Fruit fly (Drosophila melanogaster) whole organism, embryonic: ENCODE data around the gene CG10510.

ENCODE experiments used
- Aef1 ChIP-seq: fragments of 200-800 bp; sonication (Bioruptor generic); IDR thresholded peaks from 3 replicates; pipeline ENCODE4 v1.3.6; 2022; ENCODE audit warnings: missing biosample characterization, missing genetic modification characterization
- Antp ChIP-seq: fragments of 200-800 bp; sonication (Bioruptor generic); optimal IDR thresholded peaks from 3 replicates; lab custom pipeline; 2016; ENCODE audit warnings: missing biosample characterization, missing genetic modification characterization
- BEAF-32 ChIP-seq: fragments of 200-800 bp; sonication (Bioruptor generic); optimal IDR thresholded peaks from 3 replicates; lab custom pipeline; 2017; ENCODE audit warnings: missing biosample characterization, missing genetic modification characterization, mild to moderate bottlenecking, moderate library complexity, missing genetic modification reagents
- CG12236 ChIP-seq: fragments of 200-800 bp; sonication (Bioruptor generic); optimal IDR thresholded peaks from 2 replicates; lab custom pipeline; 2016; ENCODE audit warnings: missing biosample characterization, missing genetic modification characterization
- CG13424 ChIP-seq: fragments of 200-800 bp; sonication (Bioruptor generic); optimal IDR thresholded peaks from 2 replicates; lab custom pipeline; 2019; ENCODE audit warnings: missing biosample characterization, mild to moderate bottlenecking, missing genetic modification characterization, moderate library complexity
- CG13894 ChIP-seq: fragments of 200-800 bp; sonication (Bioruptor generic); optimal IDR thresholded peaks from 3 replicates; lab custom pipeline; 2018; ENCODE audit warnings: missing biosample characterization, mild to moderate bottlenecking, missing genetic modification characterization, moderate library complexity
- CG14014 ChIP-seq: fragments of 200-800 bp; sonication (Bioruptor generic); IDR thresholded peaks from 2 replicates; pipeline ENCODE4 v1.3.6; 2022; ENCODE audit warnings: missing biosample characterization, missing genetic modification characterization
- CG14965 ChIP-seq: fragments of 200-800 bp; sonication (Bioruptor generic); optimal IDR thresholded peaks from 2 replicates; lab custom pipeline; 2016; ENCODE audit warnings: missing biosample characterization, missing genetic modification characterization, borderline replicate concordance
- CG1647 ChIP-seq: fragments of 200-800 bp; sonication (Bioruptor generic); optimal IDR thresholded peaks from 3 replicates; lab custom pipeline; 2016; ENCODE audit warnings: missing biosample characterization, missing genetic modification characterization
- CG17186 ChIP-seq: fragments of 200-800 bp; sonication (Bioruptor generic); optimal IDR thresholded peaks from 3 replicates; lab custom pipeline; 2017; ENCODE audit warnings: missing biosample characterization, missing genetic modification reagents, missing genetic modification characterization
- CG18262 ChIP-seq: fragments of 200-800 bp; optimal IDR thresholded peaks from 3 replicates; lab custom pipeline; 2019; ENCODE audit warnings: missing biosample characterization, mild to moderate bottlenecking, missing genetic modification characterization, moderate library complexity
- CG18619 ChIP-seq: fragments of 200-800 bp; sonication (Bioruptor generic); optimal IDR thresholded peaks from 3 replicates; lab custom pipeline; 2017; ENCODE audit warnings: missing biosample characterization, mild to moderate bottlenecking, missing genetic modification characterization
- CG18764 ChIP-seq: fragments of 200-800 bp; sonication (Bioruptor generic); optimal IDR thresholded peaks from 3 replicates; lab custom pipeline; 2016; ENCODE audit warnings: missing biosample characterization, missing genetic modification characterization
- CG2875 ChIP-seq: fragments of 200-800 bp; sonication (Bioruptor generic); optimal IDR thresholded peaks from 2 replicates; lab custom pipeline; 2017; ENCODE audit warnings: missing biosample characterization, mild to moderate bottlenecking, missing genetic modification characterization, missing genetic modification reagents
- CG34224 ChIP-seq: fragments of 200-800 bp; sonication (Bioruptor generic); IDR thresholded peaks from 3 replicates; pipeline ENCODE4 v1.3.6; 2022; ENCODE audit warnings: missing biosample characterization, missing genetic modification characterization; ENCODE audit not compliant: partially characterized antibody
- CG6254 ChIP-seq: fragments of 200-800 bp; sonication (Bioruptor generic); optimal IDR thresholded peaks from 3 replicates; lab custom pipeline; 2017; ENCODE audit warnings: mild to moderate bottlenecking, missing biosample characterization, missing genetic modification reagents, missing genetic modification characterization
- CG7928 ChIP-seq: fragments of 200-800 bp; sonication (Bioruptor generic); optimal IDR thresholded peaks from 2 replicates; lab custom pipeline; 2017; ENCODE audit warnings: missing biosample characterization, mild to moderate bottlenecking, missing genetic modification characterization
- CG8290 ChIP-seq, 3 experiments: fragments of 200-800 bp; sonication (Bioruptor generic); optimal IDR thresholded peaks; 2 replicates each; lab custom pipeline; 2016 to 2019; ENCODE audit warnings: missing biosample characterization in 3 of 3, missing genetic modification characterization in 3 of 3, mild to moderate bottlenecking in 2 of 3, moderate library complexity in 1 of 3
- CG9437 ChIP-seq: fragments of 200-800 bp; sonication (Bioruptor generic); optimal IDR thresholded peaks from 2 replicates; lab custom pipeline; 2018; ENCODE audit warnings: missing biosample characterization, mild to moderate bottlenecking, missing genetic modification characterization
- CG9932 ChIP-seq: fragments of 200-800 bp; sonication (Bioruptor generic); IDR thresholded peaks from 2 replicates; pipeline ENCODE4 v1.3.6; 2022; ENCODE audit warnings: missing biosample characterization, missing genetic modification characterization
- CrebB ChIP-seq: fragments of 200-800 bp; sonication (Bioruptor generic); optimal IDR thresholded peaks from 3 replicates; lab custom pipeline; 2018; ENCODE audit warnings: missing biosample characterization, mild to moderate bottlenecking, missing genetic modification characterization
- Elba2 ChIP-seq: fragments of 200-800 bp; sonication (Bioruptor generic); optimal IDR thresholded peaks from 3 replicates; lab custom pipeline; 2016; ENCODE audit warnings: missing biosample characterization, missing genetic modification characterization
- MESR4 ChIP-seq: fragments of 200-800 bp; sonication (Bioruptor generic); optimal IDR thresholded peaks from 2 replicates; lab custom pipeline; 2018; ENCODE audit warnings: missing biosample characterization, mild to moderate bottlenecking, missing genetic modification characterization, moderate library complexity
- Meics ChIP-seq: fragments of 200-800 bp; sonication (Bioruptor generic); optimal IDR thresholded peaks from 2 replicates; lab custom pipeline; 2017; ENCODE audit warnings: missing biosample characterization, mild to moderate bottlenecking, missing genetic modification characterization
- Nf-YC ChIP-seq: fragments of 200-800 bp; optimal IDR thresholded peaks from 3 replicates; lab custom pipeline; 2019; ENCODE audit warnings: missing biosample characterization, mild to moderate bottlenecking, missing genetic modification characterization, moderate library complexity
- Pdp1 ChIP-seq, 2 experiments: fragments of 200-800 bp; sonication (Bioruptor generic); optimal IDR thresholded peaks; 3 replicates each; lab custom pipeline; 2016; ENCODE audit warnings: missing biosample characterization in 2 of 2, missing genetic modification characterization in 2 of 2, mild to moderate bottlenecking in 1 of 2, moderate library complexity in 1 of 2
- Ravus ChIP-seq: fragments of 200-800 bp; sonication (Bioruptor generic); IDR thresholded peaks from 2 replicates; pipeline ENCODE4 v1.3.6; 2022; ENCODE audit warnings: missing biosample characterization, missing genetic modification characterization
- Rfx ChIP-seq: fragments of 200-800 bp; sonication (Bioruptor generic); IDR thresholded peaks from 2 replicates; pipeline ENCODE4 v1.3.6; 2022; ENCODE audit warnings: missing biosample characterization, missing genetic modification characterization
- Sry-δ ChIP-seq: fragments of 200-800 bp; sonication (Bioruptor generic); optimal IDR thresholded peaks from 2 replicates; lab custom pipeline; 2016; ENCODE audit warnings: missing biosample characterization, missing genetic modification characterization
- TFAM ChIP-seq: fragments of 200-800 bp; sonication (Bioruptor generic); optimal IDR thresholded peaks from 2 replicates; lab custom pipeline; 2017; ENCODE audit warnings: missing biosample characterization, missing genetic modification characterization, inconsistent platforms
- Xrp1 ChIP-seq: fragments of 200-800 bp; sonication (Bioruptor generic); IDR thresholded peaks from 2 replicates; pipeline ENCODE4 v1.3.6; 2022; ENCODE audit warnings: missing biosample characterization, missing genetic modification characterization
- al ChIP-seq: fragments of 200-800 bp; sonication (Bioruptor generic); IDR thresholded peaks from 2 replicates; pipeline ENCODE4 v1.3.6; 2022; ENCODE audit warnings: missing biosample characterization, missing genetic modification characterization
- aop ChIP-seq: fragments of 200-800 bp; sonication (Bioruptor generic); IDR thresholded peaks from 2 replicates; pipeline ENCODE4 v1.3.6; 2022; ENCODE audit warnings: missing biosample characterization, missing genetic modification characterization
- bsh ChIP-seq, 2 experiments: fragments of 200-800 bp; sonication (Bioruptor generic); optimal IDR thresholded peaks; 2 replicates each; lab custom pipeline; 2017 to 2018; ENCODE audit warnings: mild to moderate bottlenecking in 2 of 2, missing biosample characterization in 2 of 2, missing genetic modification characterization in 2 of 2, moderate library complexity in 1 of 2
- cas ChIP-seq: fragments of 200-800 bp; sonication (Bioruptor generic); IDR thresholded peaks from 2 replicates; pipeline ENCODE4 v1.3.6; 2022; ENCODE audit warnings: missing biosample characterization, missing genetic modification characterization
- cwo ChIP-seq: fragments of 200-800 bp; sonication (Bioruptor generic); optimal IDR thresholded peaks from 3 replicates; lab custom pipeline; 2017; ENCODE audit warnings: missing biosample characterization, missing genetic modification characterization, mild to moderate bottlenecking, moderate library complexity, missing genetic modification reagents
- en ChIP-seq: fragments of 200-800 bp; sonication (Bioruptor generic); optimal IDR thresholded peaks from 2 replicates; lab custom pipeline; 2016; ENCODE audit warnings: missing biosample characterization, missing genetic modification characterization
- gcm ChIP-seq: fragments of 200-800 bp; sonication (Bioruptor generic); optimal IDR thresholded peaks from 2 replicates; lab custom pipeline; 2019; ENCODE audit warnings: missing biosample characterization, mild to moderate bottlenecking, missing genetic modification characterization, moderate library complexity
- grau ChIP-seq: fragments of 200-800 bp; optimal IDR thresholded peaks from 3 replicates; lab custom pipeline; 2019; ENCODE audit warnings: missing biosample characterization, mild to moderate bottlenecking, missing genetic modification characterization, moderate library complexity
- h ChIP-seq: fragments of >200 bp; optimal IDR thresholded peaks from 2 replicates; lab custom pipeline; 2017
- hth ChIP-seq: fragments of >200 bp; optimal IDR thresholded peaks from 2 replicates; lab custom pipeline; 2017; ENCODE audit warnings: inconsistent platforms
- insv ChIP-seq, 2 experiments: fragments of 200-800 bp; sonication (Bioruptor generic); optimal IDR thresholded peaks; 3 replicates each; lab custom pipeline; 2016 to 2018; ENCODE audit warnings: missing biosample characterization in 2 of 2, missing genetic modification characterization in 2 of 2
- sens ChIP-seq: fragments of 200-800 bp; sonication (Bioruptor generic); peaks from one replicate; lab custom pipeline; 2016; ENCODE audit warnings: missing biosample characterization, missing genetic modification characterization
- sna ChIP-seq: fragments of 200-800 bp; sonication (Bioruptor generic); IDR thresholded peaks from 2 replicates; pipeline ENCODE4 v1.3.6; 2022; ENCODE audit warnings: missing biosample characterization, missing genetic modification characterization; ENCODE audit not compliant: partially characterized antibody
- sug ChIP-seq: fragments of 200-800 bp; optimal IDR thresholded peaks from 2 replicates; lab custom pipeline; 2019; ENCODE audit warnings: missing biosample characterization, mild to moderate bottlenecking, missing genetic modification characterization, moderate library complexity
- trem ChIP-seq: fragments of 200-800 bp; optimal IDR thresholded peaks from 3 replicates; lab custom pipeline; 2019; ENCODE audit warnings: missing biosample characterization, mild to moderate bottlenecking, missing genetic modification characterization, moderate library complexity
- twi ChIP-seq: fragments of 200-800 bp; optimal IDR thresholded peaks from 2 replicates; lab custom pipeline; 2019; ENCODE audit warnings: missing biosample characterization, mild to moderate bottlenecking, missing genetic modification characterization, moderate library complexity
- unpg ChIP-seq: fragments of 200-800 bp; sonication (Bioruptor generic); optimal IDR thresholded peaks from 3 replicates; lab custom pipeline; 2018; ENCODE audit warnings: missing biosample characterization, mild to moderate bottlenecking, missing genetic modification characterization, moderate library complexity
- vnd ChIP-seq: fragments of 200-800 bp; sonication (Bioruptor generic); IDR thresholded peaks from 3 replicates; pipeline ENCODE4 v1.3.6; 2022; ENCODE audit warnings: missing biosample characterization, missing genetic modification characterization; ENCODE audit not compliant: partially characterized antibody
- wdn ChIP-seq: fragments of 200-800 bp; sonication (Bioruptor generic); IDR thresholded peaks from 2 replicates; pipeline ENCODE4 v1.3.6; 2022; ENCODE audit warnings: missing biosample characterization, missing genetic modification characterization

The CG10510 gene

dm6 chr3L:21202029-21202776, 7.7 kb downstream of the CG10510 start (continued):
- TF ChIP-seq sna (GFP tag; lab: Robert Waterston, UW) (no peak), sens (GFP tag; lab: Kevin White, UChicago) (no peak), insv (GFP tag; optimal IDR thresholded peaks at IDR 0.05; lab: Kevin White, UChicago) (peak; percentile 78 to 96), vnd (GFP tag; lab: Robert Waterston, UW) (no peak), Nf-YC (tag; lab: Kevin White, UChicago) (no peak), CG1647 (no peak), hth (lab: Kevin White, UChicago) (no peak), CG12236 (GFP tag; lab: Kevin White, UChicago) (no peak), CG18619 (GFP tag; lab: Kevin White, UChicago) (no peak), CG34224 (GFP tag; lab: Robert Waterston, UW) (no peak), CG14014 (GFP tag; lab: Robert Waterston, UW) (no peak), en (no peak), Elba2 (no peak), CG9932 (no peak), Antp (GFP tag; lab: Kevin White, UChicago) (no peak), trem (no peak), Meics (no peak), CG18764 (GFP tag; lab: Kevin White, UChicago) (no peak), Rfx (no peak), CG7928 (GFP tag; lab: Kevin White, UChicago) (no peak), sug (peak; percentile 6), BEAF-32 (GFP tag; lab: Kevin White, UChicago) (peak; percentile 1), Ravus (GFP tag; lab: Robert Waterston, UW) (no peak), twi (tag; lab: Kevin White, UChicago) (no peak), Xrp1 (GFP tag; lab: Robert Waterston, UW) (no peak), CrebB (tag; lab: Kevin White, UChicago) (no peak), CG14965 (GFP tag; lab: Kevin White, UChicago) (no peak), al (no peak), h (lab: Kevin White, UChicago) (no peak), CG13424 (tag; lab: Kevin White, UChicago) (no peak), unpg (GFP tag; lab: Kevin White, UChicago) (no peak), cwo (no peak), CG9437 (GFP tag; lab: Kevin White, UChicago) (no peak), CG17186 (GFP tag; lab: Kevin White, UChicago) (no peak), CG8290 (GFP tag; optimal IDR thresholded peaks at IDR 0.05; lab: Kevin White, UChicago) (no peak), CG8290 (tag; optimal IDR thresholded peaks at IDR 0.05; lab: Kevin White, UChicago) (peak in 1 of 2 experiments; percentile 18), MESR4 (GFP tag; lab: Kevin White, UChicago) (no peak), cas (no peak), grau (tag; lab: Kevin White, UChicago) (no peak), TFAM (GFP tag; lab: Kevin White, UChicago) (no peak), wdn (GFP tag; lab: Robert Waterston, UW) (no peak), CG6254 (GFP tag; lab: Kevin White, UChicago) (peak; percentile 59), gcm (GFP tag; lab: Kevin White, UChicago) (no peak), Sry-δ (no peak), bsh (GFP tag; optimal IDR thresholded peaks at IDR 0.05; lab: Kevin White, UChicago) (no peak), Aef1 (GFP tag; lab: Robert Waterston, UW) (no peak), CG13894 (peak; percentile 47), CG18262 (tag; lab: Kevin White, UChicago) (no peak), Pdp1 (GFP tag; optimal IDR thresholded peaks at IDR 0.05; lab: Kevin White, UChicago) (no peak), aop (GFP tag; lab: Robert Waterston, UW) (no peak), CG2875 (no peak)
